Worm (Caenorhabditis elegans) whole organism, L1 larva: ENCODE measurements around the gene chca-1.

ENCODE experiments used
- ama-1 ChIP-seq: fragments of 150-350 bp; optimal IDR thresholded peaks from 2 replicates; lab custom pipeline; 2014
- ceh-82 ChIP-seq, 3 experiments: fragments of 150-350 bp in 1 of 3; sonication (generic microtip) in 2 of 3; optimal IDR thresholded peaks; 2 replicates each; lab custom pipeline; 2014 to 2017; ENCODE audit warnings: missing biosample characterization in 3 of 3, missing genetic modification characterization in 3 of 3
- elt-2 ChIP-seq: sonication (generic microtip); optimal IDR thresholded peaks from 2 replicates; lab custom pipeline; 2016; ENCODE audit warnings: missing genetic modification characterization, mild to moderate bottlenecking, inconsistent platforms, missing compliant biosample characterization, missing genetic modification reagents
- elt-3 ChIP-seq, 6 experiments: fragments of 150-350 bp in 1 of 6; sonication (generic microtip); optimal IDR thresholded peaks; 2 replicates each; lab custom pipeline; 2017 to 2018; ENCODE audit warnings: missing biosample characterization in 6 of 6, missing genetic modification characterization in 6 of 6, inconsistent platforms in 1 of 6
- fos-1 ChIP-seq: fragments of 150-350 bp; optimal IDR thresholded peaks from 2 replicates; lab custom pipeline; 2014; ENCODE audit warnings: missing biosample characterization, missing genetic modification characterization
- lsy-2 ChIP-seq, 2 experiments: fragments of 150-350 bp; optimal IDR thresholded peaks; 2 replicates each; lab custom pipeline; 2014; ENCODE audit warnings: missing biosample characterization in 2 of 2, missing genetic modification characterization in 2 of 2
- zag-1 ChIP-seq: fragments of 150-350 bp; optimal IDR thresholded peaks from 2 replicates; lab custom pipeline; 2014; ENCODE audit warnings: missing biosample characterization, missing genetic modification characterization
- ztf-11 ChIP-seq, 2 experiments: sonication (generic microtip); optimal IDR thresholded peaks; 2 replicates each; lab custom pipeline; 2016 to 2017; ENCODE audit warnings: missing genetic modification characterization in 2 of 2, missing biosample characterization in 1 of 2, missing compliant biosample characterization in 1 of 2

DNA sequence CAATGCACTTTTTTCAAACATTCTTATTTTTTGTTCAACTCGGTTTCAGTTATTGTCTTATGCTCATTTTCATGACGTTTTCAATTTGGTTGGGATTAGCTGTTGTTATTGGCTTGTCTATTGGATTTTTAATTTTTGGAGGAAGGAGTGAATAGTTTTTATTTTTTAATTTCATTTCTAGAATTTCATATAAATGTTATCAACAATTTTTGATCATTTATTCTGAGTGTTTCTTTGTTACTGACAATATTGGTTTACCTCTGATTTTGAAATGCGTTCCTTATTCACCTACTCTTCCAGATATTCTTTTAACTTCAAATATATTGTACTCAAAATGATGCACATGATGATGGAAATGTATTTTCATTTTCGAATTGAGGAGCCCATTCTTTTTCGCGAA, 2.8 kb downstream of the chca-1 start, which contains the start of gene F58G6.7:
- TF ChIP-seq elt-3 (tag; optimal IDR thresholded peaks at IDR 0.05; lab: Kevin White, UChicago) (no peak), ceh-82 (tag; optimal IDR thresholded peaks at IDR 0.05; lab: Kevin White, UChicago) (no peak), fos-1 (tag; lab: Kevin White, UChicago) (no peak), ztf-11 (tag; optimal IDR thresholded peaks at IDR 0.05; lab: Kevin White, UChicago) (no peak), zag-1 (tag; lab: Kevin White, UChicago) (no peak), elt-2 (tag; lab: Kevin White, UChicago) (no peak), ama-1 (lab: Kevin White, UChicago) (no peak), lsy-2 (tag; optimal IDR thresholded peaks at IDR 0.05; lab: Kevin White, UChicago) (no peak)
